Fruit fly (Drosophila melanogaster) whole organism, prepupa: ENCODE measurements around the gene mnb.

Source experiments
- Blimp-1 ChIP-seq: fragments of 200-800 bp; sonication (Bioruptor generic); optimal IDR thresholded peaks from 3 replicates; lab custom pipeline; 2017; ENCODE audit warnings: missing biosample characterization, missing genetic modification characterization, mild to moderate bottlenecking, moderate library complexity, missing genetic modification reagents
- CG10669 ChIP-seq: fragments of 200-800 bp; sonication (Bioruptor generic); optimal IDR thresholded peaks from 3 replicates; lab custom pipeline; 2018; ENCODE audit warnings: missing biosample characterization, mild to moderate bottlenecking, missing genetic modification characterization, moderate library complexity
- CG15336 ChIP-seq: fragments of 200-800 bp; sonication (Bioruptor generic); IDR thresholded peaks from 2 replicates; pipeline ENCODE4 v1.3.6; 2022; ENCODE audit warnings: missing biosample characterization, missing genetic modification characterization
- CG3032 ChIP-seq: fragments of 200-800 bp; optimal IDR thresholded peaks from 2 replicates; lab custom pipeline; 2019; ENCODE audit warnings: missing biosample characterization, mild to moderate bottlenecking, missing genetic modification characterization, moderate library complexity
- CG31627 ChIP-seq: fragments of 200-800 bp; sonication (Bioruptor generic); optimal IDR thresholded peaks from 3 replicates; lab custom pipeline; 2016; ENCODE audit warnings: missing biosample characterization, missing genetic modification characterization
- CG34406 ChIP-seq: fragments of 200-800 bp; sonication (Bioruptor generic); optimal IDR thresholded peaks from 3 replicates; lab custom pipeline; 2016; ENCODE audit warnings: missing biosample characterization, missing genetic modification characterization
- CG3919 ChIP-seq: fragments of 200-800 bp; sonication (Bioruptor generic); optimal IDR thresholded peaks from 3 replicates; lab custom pipeline; 2016; ENCODE audit warnings: missing biosample characterization, missing genetic modification characterization
- CG6163 ChIP-seq: fragments of 200-800 bp; sonication (Bioruptor generic); IDR thresholded peaks from 3 replicates; pipeline ENCODE4 v1.3.6; 2022; ENCODE audit warnings: missing biosample characterization, missing genetic modification characterization
- CG6808 ChIP-seq: fragments of 200-800 bp; sonication (Bioruptor generic); optimal IDR thresholded peaks from 3 replicates; lab custom pipeline; 2017; ENCODE audit warnings: missing biosample characterization, missing genetic modification characterization, mild to moderate bottlenecking, moderate library complexity, missing genetic modification reagents
- CG6854 ChIP-seq: fragments of 200-800 bp; sonication (Bioruptor generic); optimal IDR thresholded peaks from 2 replicates; lab custom pipeline; 2017; ENCODE audit warnings: missing biosample characterization, mild to moderate bottlenecking, missing genetic modification characterization
- CG7368 ChIP-seq: fragments of 200-800 bp; sonication (Bioruptor generic); optimal IDR thresholded peaks from 3 replicates; lab custom pipeline; 2016; ENCODE audit warnings: missing biosample characterization, missing genetic modification characterization
- CG8119 ChIP-seq: fragments of 200-800 bp; sonication (Bioruptor generic); IDR thresholded peaks from 3 replicates; pipeline ENCODE4 v1.3.6; 2022; ENCODE audit warnings: missing biosample characterization, missing genetic modification characterization
- CG8632 ChIP-seq: fragments of 200-800 bp; sonication (Bioruptor generic); optimal IDR thresholded peaks from 3 replicates; lab custom pipeline; 2016; ENCODE audit warnings: missing biosample characterization, missing genetic modification characterization
- CG9139 ChIP-seq: fragments of 200-800 bp; sonication (Bioruptor generic); optimal IDR thresholded peaks from 3 replicates; lab custom pipeline; 2017; ENCODE audit warnings: missing biosample characterization, mild to moderate bottlenecking, missing genetic modification characterization
- Eip75B ChIP-seq: fragments of 200-800 bp; sonication (Bioruptor generic); optimal IDR thresholded peaks from 3 replicates; lab custom pipeline; 2016; ENCODE audit warnings: missing biosample characterization, missing genetic modification characterization
- Eip78C ChIP-seq: fragments of 200-800 bp; sonication (Bioruptor generic); peaks from one replicate; lab custom pipeline; 2016; ENCODE audit warnings: missing biosample characterization, missing genetic modification characterization
- Eip93F ChIP-seq: fragments of 200-800 bp; sonication (Bioruptor generic); optimal IDR thresholded peaks from 2 replicates; lab custom pipeline; 2016; ENCODE audit warnings: missing biosample characterization, mild to moderate bottlenecking, missing genetic modification characterization
- Ets96B ChIP-seq: fragments of 200-800 bp; optimal IDR thresholded peaks from 2 replicates; lab custom pipeline; 2019; ENCODE audit warnings: missing biosample characterization, mild to moderate bottlenecking, missing genetic modification characterization, moderate library complexity
- Gug ChIP-seq: fragments of 200-800 bp; sonication (Bioruptor generic); IDR thresholded peaks from 2 replicates; pipeline ENCODE4 v1.3.6; 2022; ENCODE audit warnings: missing biosample characterization, missing genetic modification characterization
- Hr38 ChIP-seq: sonication (Bioruptor generic); optimal IDR thresholded peaks from 2 replicates; lab custom pipeline; 2016; ENCODE audit warnings: missing biosample characterization, missing genetic modification characterization
- Hr39 ChIP-seq: fragments of 200-800 bp; sonication (Bioruptor generic); optimal IDR thresholded peaks from 2 replicates; lab custom pipeline; 2016; ENCODE audit warnings: missing biosample characterization, missing genetic modification characterization
- Hr4 ChIP-seq: fragments of 200-800 bp; sonication (Bioruptor generic); optimal IDR thresholded peaks from 3 replicates; lab custom pipeline; 2016; ENCODE audit warnings: missing biosample characterization, missing genetic modification characterization
- Lpt ChIP-seq: fragments of 200-800 bp; sonication (Bioruptor generic); optimal IDR thresholded peaks from 3 replicates; lab custom pipeline; 2016; ENCODE audit warnings: missing biosample characterization, missing genetic modification characterization
- Smox ChIP-seq: fragments of 200-800 bp; sonication (Bioruptor generic); optimal IDR thresholded peaks from 3 replicates; lab custom pipeline; 2016; ENCODE audit warnings: missing biosample characterization, missing genetic modification characterization
- Sox14 ChIP-seq: fragments of 200-800 bp; sonication (Bioruptor generic); optimal IDR thresholded peaks from 3 replicates; lab custom pipeline; 2016; ENCODE audit warnings: missing biosample characterization, missing genetic modification characterization
- Sox15 ChIP-seq: fragments of 200-800 bp; sonication (Bioruptor generic); optimal IDR thresholded peaks from 3 replicates; lab custom pipeline; 2016; ENCODE audit warnings: missing biosample characterization, missing genetic modification characterization
- achi ChIP-seq: fragments of 200-800 bp; sonication (Bioruptor generic); optimal IDR thresholded peaks from 3 replicates; lab custom pipeline; 2016; ENCODE audit warnings: missing biosample characterization, missing genetic modification characterization
- acj6 ChIP-seq: fragments of 200-800 bp; sonication (Bioruptor generic); optimal IDR thresholded peaks from 3 replicates; lab custom pipeline; 2016; ENCODE audit warnings: missing biosample characterization, missing genetic modification characterization
- dac ChIP-seq: fragments of 200-800 bp; sonication (Bioruptor generic); optimal IDR thresholded peaks from 2 replicates; lab custom pipeline; 2017; ENCODE audit warnings: missing biosample characterization, mild to moderate bottlenecking, missing genetic modification characterization
- dsx ChIP-seq: fragments of 200-800 bp; optimal IDR thresholded peaks from 3 replicates; lab custom pipeline; 2019; ENCODE audit warnings: missing biosample characterization, mild to moderate bottlenecking, missing genetic modification characterization, moderate library complexity; ENCODE audit not compliant: poor library complexity, severe bottlenecking
- eg ChIP-seq: fragments of 200-800 bp; sonication (Bioruptor generic); IDR thresholded peaks from 3 replicates; pipeline ENCODE4 v1.3.6; 2022; ENCODE audit warnings: missing biosample characterization, missing genetic modification characterization
- esn ChIP-seq: fragments of 200-800 bp; sonication (Bioruptor generic); optimal IDR thresholded peaks from 2 replicates; lab custom pipeline; 2016; ENCODE audit warnings: missing biosample characterization, mild to moderate bottlenecking, missing genetic modification characterization, moderate library complexity
- fkh ChIP-seq: fragments of 200-800 bp; sonication (Bioruptor generic); optimal IDR thresholded peaks from 3 replicates; lab custom pipeline; 2017; ENCODE audit warnings: missing biosample characterization, mild to moderate bottlenecking, missing genetic modification characterization, moderate library complexity
- lz ChIP-seq: fragments of 200-800 bp; sonication (Bioruptor generic); optimal IDR thresholded peaks from 3 replicates; lab custom pipeline; 2016; ENCODE audit warnings: missing biosample characterization, missing genetic modification characterization
- net ChIP-seq: fragments of 200-800 bp; sonication (Bioruptor generic); optimal IDR thresholded peaks from 3 replicates; lab custom pipeline; 2016; ENCODE audit warnings: missing biosample characterization, missing genetic modification characterization
- pdm3 ChIP-seq: fragments of 200-800 bp; sonication (Bioruptor generic); optimal IDR thresholded peaks from 3 replicates; lab custom pipeline; 2016; ENCODE audit warnings: missing biosample characterization, missing genetic modification characterization
- salr ChIP-seq, 2 experiments: fragments of 200-800 bp; sonication (Bioruptor generic); optimal IDR thresholded peaks; 3 replicates each; lab custom pipeline; 2016 to 2018; ENCODE audit warnings: missing biosample characterization in 2 of 2, missing genetic modification characterization in 2 of 2, mild to moderate bottlenecking in 1 of 2
- ss ChIP-seq, 2 experiments: fragments of 200-800 bp; sonication (Bioruptor generic); optimal IDR thresholded peaks; 2 replicates in 1 of 2; 3 replicates in 1 of 2; lab custom pipeline; 2017 to 2018; ENCODE audit warnings: mild to moderate bottlenecking in 2 of 2, missing biosample characterization in 2 of 2, missing genetic modification characterization in 2 of 2, moderate library complexity in 1 of 2
- svp ChIP-seq: fragments of 200-800 bp; sonication (Bioruptor generic); peaks from one replicate; lab custom pipeline; 2016; ENCODE audit warnings: missing biosample characterization, missing genetic modification characterization
- topi ChIP-seq: fragments of 200-800 bp; sonication (Bioruptor generic); optimal IDR thresholded peaks from 3 replicates; lab custom pipeline; 2016; ENCODE audit warnings: missing biosample characterization, missing genetic modification characterization
- vri ChIP-seq: fragments of 200-800 bp; sonication (Bioruptor generic); optimal IDR thresholded peaks from 3 replicates; lab custom pipeline; 2016; ENCODE audit warnings: missing biosample characterization, mild to moderate bottlenecking, missing genetic modification characterization

Gene mnb

dm6 chrX:17860711-17861110, 26.3 kb downstream of the mnb start, which contains the start of the genes Arp8 and CG6769 (continued):
- peak; percentile 22 for TF ChIP-seq topi (GFP tag; lab: Kevin White, UChicago)
- no peak for TF ChIP-seq CG3919 (GFP tag; lab: Kevin White, UChicago)
- no peak for TF ChIP-seq eg (GFP tag; lab: Robert Waterston, UW)
- peak; percentile 18 for TF ChIP-seq Hr39 (GFP tag; lab: Kevin White, UChicago)
- no peak for TF ChIP-seq lz
- TF ChIP-seq CG9139 (GFP tag; lab: Kevin White, UChicago) = no peak
- TF ChIP-seq fkh (GFP tag; lab: Kevin White, UChicago) = no peak
- no peak for TF ChIP-seq CG34406 (GFP tag; lab: Kevin White, UChicago)
- peak; percentile 34 for TF ChIP-seq Blimp-1 (GFP tag; lab: Kevin White, UChicago)
- TF ChIP-seq Sox15 = no peak
- TF ChIP-seq CG6854 (GFP tag; lab: Kevin White, UChicago) = no peak
- no peak for TF ChIP-seq CG31627 (GFP tag; lab: Kevin White, UChicago)
- no peak for TF ChIP-seq CG10669 (GFP tag; lab: Kevin White, UChicago)
- no peak for TF ChIP-seq Hr38 (GFP tag; lab: Kevin White, UChicago)
- TF ChIP-seq net (GFP tag; lab: Kevin White, UChicago) = no peak
- TF ChIP-seq CG7368 (GFP tag; lab: Kevin White, UChicago) = no peak

DNA sequence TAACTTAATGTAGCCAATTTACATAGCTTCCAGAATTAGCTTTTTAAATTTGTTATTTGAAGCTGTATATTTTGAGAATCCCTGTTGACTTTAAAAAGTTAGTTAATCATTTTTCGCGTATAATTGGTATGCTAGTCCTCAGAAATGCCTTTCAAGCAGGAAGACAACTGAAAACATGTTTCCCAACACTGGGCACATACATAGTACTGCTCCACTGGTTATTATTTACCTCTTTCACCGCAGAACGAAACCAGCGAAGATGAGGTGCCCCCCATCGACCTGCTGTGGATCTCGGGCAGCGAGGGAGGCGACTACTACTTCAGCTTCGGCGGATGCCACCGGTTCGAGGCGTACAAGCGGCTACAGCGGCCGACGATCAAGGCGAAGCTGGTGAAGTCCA, 29.2 kb downstream of the mnb start:
- TF ChIP-seq Eip93F (GFP tag; lab: Kevin White, UChicago) (no peak), esn (GFP tag; lab: Kevin White, UChicago) (no peak), Eip75B (no peak), Hr38 (GFP tag; lab: Kevin White, UChicago) (no peak), Eip78C (GFP tag; lab: Kevin White, UChicago) (peak; percentile 56), svp (GFP tag; lab: Kevin White, UChicago) (peak; percentile 40), vri (GFP tag; lab: Kevin White, UChicago) (no peak), CG6808 (GFP tag; lab: Kevin White, UChicago) (no peak), Smox (GFP tag; lab: Kevin White, UChicago) (no peak), CG34406 (GFP tag; lab: Kevin White, UChicago) (no peak), dsx (peak; percentile 22)

dm6 chrX:17856458-17857277, 30.4 kb downstream of the mnb start, which contains the start of gene Srx:
Gene Srx (plus strand): TSS chrX:17856974.
- TF ChIP-seq salr (GFP tag; optimal IDR thresholded peaks at IDR 0.05; lab: Kevin White, UChicago) (no peak), acj6 (GFP tag; lab: Kevin White, UChicago) (peak; percentile 15), fkh (GFP tag; lab: Kevin White, UChicago) (peak; percentile 17), pdm3 (GFP tag; lab: Kevin White, UChicago) (no peak), ss (GFP tag; optimal IDR thresholded peaks at IDR 0.05; lab: Kevin White, UChicago) (peak in 1 of 2 experiments; percentile 52), esn (GFP tag; lab: Kevin White, UChicago) (peak; percentile 50), Ets96B (tag; lab: Kevin White, UChicago) (peak; percentile 23), CG8632 (GFP tag; lab: Kevin White, UChicago) (peak; percentile 39), Sox15 (peak; percentile 30), CG8119 (peak; percentile 49; the same call in 1 of the 3 replicates), vri (GFP tag; lab: Kevin White, UChicago) (peak; percentile 79), Eip78C (GFP tag; lab: Kevin White, UChicago) (peak; percentile 65), Hr39 (GFP tag; lab: Kevin White, UChicago) (peak; percentile 35), dac (GFP tag; lab: Kevin White, UChicago) (peak; percentile 7), CG15336 (GFP tag; lab: Robert Waterston, UW) (peak; percentile 50), dsx (peak; percentile 18), Eip93F (GFP tag; lab: Kevin White, UChicago) (peak; percentile 54), eg (GFP tag; lab: Robert Waterston, UW) (peak; percentile 66), Eip75B (no peak), Lpt (GFP tag; lab: Kevin White, UChicago) (no peak), CG6163 (GFP tag; lab: Robert Waterston, UW) (0 out of 3 replicates have a peak, but pooled peaks have one; percentile 38), Hr4 (GFP tag; lab: Kevin White, UChicago) (no peak), Sox14 (GFP tag; lab: Kevin White, UChicago) (peak; percentile 23), topi (GFP tag; lab: Kevin White, UChicago) (peak; percentile 21), CG3032 (tag; lab: Kevin White, UChicago) (peak; percentile 19), CG31627 (GFP tag; lab: Kevin White, UChicago) (peak; percentile 28), Gug (no peak), achi (GFP tag; lab: Kevin White, UChicago) (peak; percentile 99), Blimp-1 (GFP tag; lab: Kevin White, UChicago) (peak; percentile 76), CG6808 (GFP tag; lab: Kevin White, UChicago) (peak; percentile 60), net (GFP tag; lab: Kevin White, UChicago) (peak; percentile 28)
